Worm (Caenorhabditis elegans) whole organism, late embryonic: ENCODE data around the gene prx-12.
A peak's percentile ranks its signal among the peaks of the same experiment; 100 is the strongest.

Experiments
- C08G9.2 ChIP-seq: sonication (generic microtip); optimal IDR thresholded peaks from 2 replicates; lab custom pipeline; 2016; ENCODE audit warnings: mild to moderate bottlenecking, missing genetic modification characterization, moderate library complexity, missing compliant biosample characterization
- F13H6.1 ChIP-seq: sonication (generic microtip); optimal IDR thresholded peaks from 2 replicates; lab custom pipeline; 2016; ENCODE audit warnings: missing genetic modification characterization, missing compliant biosample characterization
- Y22D7AL.16 ChIP-seq: sonication (generic microtip); optimal IDR thresholded peaks from 2 replicates; lab custom pipeline; 2016; ENCODE audit warnings: missing genetic modification characterization, missing compliant biosample characterization
- ama-1 ChIP-seq: fragments of 150-350 bp; optimal IDR thresholded peaks from 2 replicates; lab custom pipeline; 2014
- ceh-14 ChIP-seq: sonication (generic microtip); optimal IDR thresholded peaks from 2 replicates; lab custom pipeline; 2016; ENCODE audit warnings: missing genotype, missing genetic modification characterization, missing compliant biosample characterization
- ceh-18 ChIP-seq: sonication (generic microtip); optimal IDR thresholded peaks from 2 replicates; lab custom pipeline; 2016; ENCODE audit warnings: missing genetic modification characterization, missing compliant biosample characterization
- ceh-30 ChIP-seq: fragments of 150-350 bp; optimal IDR thresholded peaks from 2 replicates; lab custom pipeline; 2014; ENCODE audit warnings: missing biosample characterization, missing genetic modification characterization
- ceh-31 ChIP-seq: sonication (generic microtip); optimal IDR thresholded peaks from 2 replicates; lab custom pipeline; 2016; ENCODE audit warnings: missing genetic modification characterization, missing compliant biosample characterization
- ceh-34 ChIP-seq: sonication (generic microtip); optimal IDR thresholded peaks from 2 replicates; lab custom pipeline; 2016; ENCODE audit warnings: mild to moderate bottlenecking, missing genetic modification characterization, missing compliant biosample characterization
- ceh-45 ChIP-seq: fragments of 200-800 bp; sonication (Bioruptor generic); IDR thresholded peaks from 2 replicates; pipeline ENCODE4 v1.3.6; 2022; ENCODE audit warnings: missing genetic modification reagents, missing genetic modification characterization, missing compliant biosample characterization
- ceh-48 ChIP-seq: sonication (generic microtip); optimal IDR thresholded peaks from 2 replicates; lab custom pipeline; 2016; ENCODE audit warnings: missing genetic modification characterization, inconsistent platforms, missing compliant biosample characterization
- che-1 ChIP-seq: sonication (generic microtip); optimal IDR thresholded peaks from 2 replicates; lab custom pipeline; 2016; ENCODE audit warnings: mild to moderate bottlenecking, missing genetic modification characterization, missing compliant biosample characterization
- dve-1 ChIP-seq: sonication (generic microtip); optimal IDR thresholded peaks from 2 replicates; lab custom pipeline; 2017; ENCODE audit warnings: antibody characterized with exemption, mild to moderate bottlenecking, missing genetic modification characterization, missing compliant biosample characterization
- fax-1 ChIP-seq: sonication (generic microtip); optimal IDR thresholded peaks from 2 replicates; lab custom pipeline; 2016; ENCODE audit warnings: missing genotype, missing genetic modification characterization, missing compliant biosample characterization
- fkh-10 ChIP-seq: fragments of 150-350 bp; optimal IDR thresholded peaks from 2 replicates; lab custom pipeline; 2014; ENCODE audit warnings: missing biosample characterization, missing genetic modification reagents, missing genetic modification characterization
- hlh-13 ChIP-seq: fragments of 200-800 bp; sonication (Bioruptor generic); optimal IDR thresholded peaks from 2 replicates; lab custom pipeline; 2018; ENCODE audit warnings: mild to moderate bottlenecking, missing genetic modification characterization, missing compliant biosample characterization
- hlh-15 ChIP-seq: sonication (generic microtip); optimal IDR thresholded peaks from 2 replicates; lab custom pipeline; 2016; ENCODE audit warnings: missing genetic modification characterization, missing compliant biosample characterization
- hlh-30 ChIP-seq: sonication (generic microtip); optimal IDR thresholded peaks from 2 replicates; lab custom pipeline; 2017; ENCODE audit warnings: antibody characterized with exemption, missing genetic modification characterization, missing compliant biosample characterization; ENCODE audit not compliant: insufficient read depth
- hlh-6 ChIP-seq: sonication (generic microtip); optimal IDR thresholded peaks from 2 replicates; lab custom pipeline; 2016; ENCODE audit warnings: missing genotype, missing genetic modification characterization, missing compliant biosample characterization
- nhr-11 ChIP-seq: fragments of 150-350 bp; optimal IDR thresholded peaks from 2 replicates; lab custom pipeline; 2014; ENCODE audit warnings: missing biosample characterization, missing genetic modification characterization
- nhr-232 ChIP-seq: sonication (generic microtip); optimal IDR thresholded peaks from 2 replicates; lab custom pipeline; 2016; ENCODE audit warnings: missing genetic modification characterization, missing compliant biosample characterization
- npax-4 ChIP-seq: sonication (generic microtip); optimal IDR thresholded peaks from 2 replicates; lab custom pipeline; 2016; ENCODE audit warnings: missing genetic modification characterization, missing compliant biosample characterization
- pat-9 ChIP-seq: fragments of 200-800 bp; sonication (Bioruptor generic); optimal IDR thresholded peaks from 2 replicates; lab custom pipeline; 2018; ENCODE audit warnings: mild to moderate bottlenecking, missing genetic modification characterization, moderate library complexity, missing compliant biosample characterization
- pha-2 ChIP-seq: sonication (generic microtip); optimal IDR thresholded peaks from 2 replicates; lab custom pipeline; 2017; ENCODE audit warnings: mild to moderate bottlenecking, missing genetic modification characterization, missing compliant biosample characterization
- pha-4 ChIP-seq: fragments of 150-350 bp; optimal IDR thresholded peaks from 2 replicates; lab custom pipeline; 2018; ENCODE audit warnings: missing biosample characterization, missing genetic modification reagents, missing genetic modification characterization
- pqm-1 ChIP-seq: sonication (generic microtip); optimal IDR thresholded peaks from 2 replicates; lab custom pipeline; 2016; ENCODE audit warnings: missing genetic modification characterization, missing compliant biosample characterization
- pros-1 ChIP-seq: fragments of 150-350 bp; optimal IDR thresholded peaks from 2 replicates; lab custom pipeline; 2014; ENCODE audit warnings: missing biosample characterization, missing genetic modification reagents, missing genetic modification characterization
- ref-2 ChIP-seq: sonication (generic microtip); optimal IDR thresholded peaks from 2 replicates; lab custom pipeline; 2016; ENCODE audit warnings: missing genetic modification characterization, missing compliant biosample characterization
- rnt-1 ChIP-seq: sonication (generic microtip); optimal IDR thresholded peaks from 2 replicates; lab custom pipeline; 2016; ENCODE audit warnings: missing genetic modification characterization, missing compliant biosample characterization
- sox-2 ChIP-seq: fragments of 200-800 bp; sonication (Bioruptor generic); IDR thresholded peaks from 2 replicates; pipeline ENCODE4 v1.3.6; 2022; ENCODE audit warnings: missing genetic modification reagents, missing genetic modification characterization, missing compliant biosample characterization
- syd-9 ChIP-seq: sonication (generic microtip); optimal IDR thresholded peaks from 2 replicates; lab custom pipeline; 2016; ENCODE audit warnings: mild to moderate bottlenecking, missing genetic modification characterization, moderate library complexity, missing compliant biosample characterization
- tbx-2 ChIP-seq: sonication (generic microtip); optimal IDR thresholded peaks from 2 replicates; lab custom pipeline; 2016; ENCODE audit warnings: missing genetic modification characterization, missing compliant biosample characterization
- ttx-3 ChIP-seq: sonication (generic microtip); optimal IDR thresholded peaks from 2 replicates; lab custom pipeline; 2016; ENCODE audit warnings: missing genetic modification reagents, missing genetic modification characterization, missing compliant biosample characterization
- unc-42 ChIP-seq: sonication (generic microtip); optimal IDR thresholded peaks from 2 replicates; lab custom pipeline; 2016; ENCODE audit warnings: missing genotype, missing genetic modification characterization, missing compliant biosample characterization
- unc-55 ChIP-seq: sonication (generic microtip); optimal IDR thresholded peaks from 2 replicates; lab custom pipeline; 2017; ENCODE audit warnings: missing biosample characterization, missing genetic modification reagents, missing genetic modification characterization
- unc-86 ChIP-seq: sonication (generic microtip); optimal IDR thresholded peaks from 2 replicates; lab custom pipeline; 2016; ENCODE audit warnings: missing genetic modification characterization, missing compliant biosample characterization
- ztf-16 ChIP-seq: sonication (generic microtip); optimal IDR thresholded peaks from 2 replicates; lab custom pipeline; 2017; ENCODE audit warnings: missing genetic modification characterization, missing compliant biosample characterization

prx-12 gene

DNA sequence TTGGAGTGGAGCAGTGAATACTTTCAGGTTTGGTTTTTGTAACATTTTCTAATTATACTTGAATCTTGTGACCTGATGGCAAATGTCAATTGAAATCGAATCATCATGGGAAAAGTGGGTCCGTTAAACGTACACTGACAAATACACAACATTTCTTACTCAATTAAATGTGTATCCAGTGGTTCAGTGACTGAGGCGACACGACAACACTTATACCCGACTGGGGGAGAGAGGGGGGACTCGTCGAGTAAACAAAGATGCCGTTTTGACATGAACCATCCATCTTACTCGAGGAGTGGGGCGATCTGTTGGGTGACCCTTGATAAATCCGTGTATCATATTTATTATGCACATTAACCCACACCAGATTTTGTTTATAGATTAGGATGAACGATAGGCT lies 24.2 kb upstream of the prx-12 start:
- TF ChIP-seq unc-42 (tag; lab: Kevin White, UChicago) (peak; percentile 54), pqm-1 (tag; lab: Kevin White, UChicago) (no peak), ceh-45 (GFP tag; lab: Robert Waterston, UW) (no peak), ceh-14 (no peak), hlh-6 (tag; lab: Kevin White, UChicago) (no peak), pat-9 (no peak), tbx-2 (tag; lab: Kevin White, UChicago) (peak; percentile 29), unc-55 (GFP tag; lab: Kevin White, UChicago) (peak; percentile 54), ztf-16 (tag; lab: Kevin White, UChicago) (no peak)

DNA sequence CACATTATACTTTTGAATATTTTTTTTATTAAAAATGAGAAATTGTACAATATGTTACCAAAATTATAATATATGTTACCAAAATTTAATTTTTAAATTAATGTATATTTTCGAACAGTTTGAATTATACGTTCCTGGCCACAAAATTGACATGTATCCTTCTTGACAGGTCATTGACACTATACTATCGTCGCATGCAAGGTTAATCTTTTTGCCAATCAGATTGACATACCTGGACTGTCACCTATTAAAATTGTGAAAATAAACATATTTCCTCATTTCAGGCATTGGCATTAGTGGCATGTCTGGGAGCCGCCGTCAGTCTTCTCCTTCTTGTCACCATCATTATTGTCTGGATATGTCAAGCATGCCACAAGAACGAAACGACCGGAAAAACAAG lies 23.0 kb upstream of the prx-12 start:
- TF ChIP-seq unc-86 (tag; lab: Kevin White, UChicago) (no peak), syd-9 (no peak), fkh-10 (no peak), npax-4 (tag; lab: Kevin White, UChicago) (no peak), nhr-11 (tag; lab: Kevin White, UChicago) (no peak), Y22D7AL.16 (tag; lab: Kevin White, UChicago) (no peak), sox-2 (GFP tag; lab: Robert Waterston, UW) (no peak), hlh-13 (no peak), hlh-30 (tag; lab: Kevin White, UChicago) (no peak), ceh-48 (tag; lab: Kevin White, UChicago) (no peak), rnt-1 (tag; lab: Kevin White, UChicago) (no peak), fax-1 (tag; lab: Kevin White, UChicago) (no peak)

DNA sequence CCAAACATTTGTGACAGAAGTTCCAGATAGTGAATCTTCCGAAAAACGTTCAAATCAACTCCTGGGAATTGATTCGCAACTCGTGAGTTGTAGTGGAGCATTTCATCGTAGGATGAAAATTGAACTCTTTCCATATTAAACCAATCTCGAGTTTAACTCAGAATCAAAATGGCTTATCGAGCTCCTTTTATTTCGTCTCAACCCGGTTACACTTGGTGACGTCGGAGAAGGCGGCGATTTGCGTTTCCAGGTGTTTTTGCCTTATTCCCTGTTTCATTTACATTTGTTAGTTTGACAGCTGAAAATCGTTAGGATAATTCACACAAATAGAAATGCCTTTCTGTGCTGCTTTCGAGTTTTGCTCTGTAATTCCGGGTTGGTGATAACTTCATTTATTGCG lies 17.6 kb upstream of the prx-12 start, which contains the start of gene F42E11.3:
TSS of gene F42E11.3 (minus strand) at position 101 of the 400 bp plus-strand sequence.
- TF ChIP-seq ceh-45 (GFP tag; lab: Robert Waterston, UW) (no peak), nhr-11 (tag; lab: Kevin White, UChicago) (no peak), ama-1 (lab: Kevin White, UChicago) (peak; percentile 31)
- TF ChIP-seq, all 69 proteins: peak for 1

DNA sequence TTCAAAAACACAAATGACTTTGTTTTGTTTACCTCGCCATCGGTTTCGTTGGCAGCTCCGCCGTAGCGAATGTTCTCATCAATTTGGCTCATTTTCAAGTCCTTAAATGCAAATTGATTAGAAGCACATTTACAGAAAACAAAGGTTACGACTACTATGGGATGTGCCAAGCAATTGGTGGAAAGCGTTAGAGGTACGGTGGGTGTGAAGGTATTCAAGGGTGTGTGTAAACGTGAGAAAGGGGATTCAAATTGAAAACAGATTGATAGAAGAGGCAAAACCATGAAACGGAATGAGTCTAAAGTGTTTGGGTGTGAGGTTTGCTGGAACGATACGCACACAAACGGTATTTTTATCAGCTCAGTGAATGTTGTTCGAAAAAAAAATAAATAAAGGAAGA lies 15.7 kb upstream of the prx-12 start, which contains the start of gene tni-1:
TSS of gene tni-1 (minus strand) at position 101 of the 400 bp plus-strand sequence.
- TF ChIP-seq dve-1 (tag; lab: Kevin White, UChicago) (no peak), ceh-30 (tag; lab: Kevin White, UChicago) (no peak), ztf-16 (tag; lab: Kevin White, UChicago) (no peak), che-1 (tag; lab: Kevin White, UChicago) (no peak), fkh-10 (no peak), ceh-34 (no peak), syd-9 (no peak)

DNA sequence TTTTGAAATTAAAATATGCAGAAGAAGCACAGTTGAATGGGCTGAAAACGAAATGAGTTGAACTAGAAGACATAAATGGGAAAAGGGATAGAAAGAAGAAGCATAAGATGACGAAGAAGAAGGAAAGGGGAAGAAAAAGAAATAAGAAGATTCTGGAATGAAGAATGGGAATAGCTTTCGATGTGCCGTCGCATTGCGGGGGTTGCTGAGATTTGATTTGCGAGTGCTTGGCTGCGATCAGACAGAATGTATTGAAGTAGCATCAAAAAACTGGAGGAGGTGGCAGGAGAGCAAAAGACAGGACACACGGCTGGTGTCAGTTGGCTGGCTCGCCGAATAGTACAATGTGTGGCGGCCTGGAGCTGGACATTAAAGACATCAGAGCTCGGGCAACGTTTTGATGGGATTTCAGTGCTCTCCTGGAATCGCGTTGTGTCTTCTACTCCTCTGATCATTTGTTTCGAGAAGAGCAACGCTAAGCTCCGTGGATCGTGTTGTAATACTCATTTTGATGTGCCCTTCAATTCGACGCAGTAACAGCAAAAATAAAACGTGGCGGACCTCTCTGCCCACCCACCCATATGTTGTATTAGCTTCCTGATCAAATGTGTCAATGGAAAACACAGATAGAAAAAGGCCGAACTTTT lies 13.8 kb upstream of the prx-12 start:
- TF ChIP-seq ceh-14 (peak; percentile 2), F13H6.1 (tag; lab: Kevin White, UChicago) (peak; percentile 64), pha-4 (no peak), unc-42 (tag; lab: Kevin White, UChicago) (peak; percentile 79), ceh-30 (tag; lab: Kevin White, UChicago) (no peak), pros-1 (tag; lab: Kevin White, UChicago) (no peak), ceh-34 (peak; percentile 4), ceh-48 (tag; lab: Kevin White, UChicago) (no peak), ceh-18 (tag; lab: Kevin White, UChicago) (peak; percentile 89), Y22D7AL.16 (tag; lab: Kevin White, UChicago) (no peak), nhr-11 (tag; lab: Kevin White, UChicago) (no peak), ttx-3 (tag; lab: Kevin White, UChicago) (no peak), ref-2 (tag; lab: Kevin White, UChicago) (peak; percentile 38), C08G9.2 (tag; lab: Kevin White, UChicago) (peak; percentile 25), ceh-31 (tag; lab: Kevin White, UChicago) (peak; percentile 48), hlh-13 (no peak), nhr-232 (no peak), rnt-1 (tag; lab: Kevin White, UChicago) (peak; percentile 82), che-1 (tag; lab: Kevin White, UChicago) (no peak), hlh-15 (tag; lab: Kevin White, UChicago) (no peak), npax-4 (tag; lab: Kevin White, UChicago) (no peak), syd-9 (peak; percentile 61), tbx-2 (tag; lab: Kevin White, UChicago) (peak; percentile 57), pat-9 (peak; percentile 79), fax-1 (tag; lab: Kevin White, UChicago) (no peak), pha-2 (tag; lab: Kevin White, UChicago) (no peak), unc-55 (GFP tag; lab: Kevin White, UChicago) (peak; percentile 58)
